Fruit fly (Drosophila melanogaster): ENCODE data around the gene CG46463.
A peak's percentile ranks its signal among the peaks of the same experiment; 100 is the strongest.

CG46463 gene

dm6 chr3L:3423006-3423405 lies 38.1 kb upstream of the CG46463 start:
- TF ChIP-seq Snoo (tag; optimal IDR thresholded peaks at IDR 0.05) (peak; percentile 33), Ets98B (GFP tag; IDR thresholded peaks at IDR 0.05) (no peak)

dm6 chr3L:3424846-3425245 lies 36.3 kb upstream of the CG46463 start, which contains the start of gene sty:
Gene sty (minus strand): TSS chr3L:3424935.
- TF ChIP-seq CG13204 (GFP tag; optimal IDR thresholded peaks at IDR 0.05) (no peak), fd96Ca (GFP tag; IDR thresholded peaks at IDR 0.05) (no peak), EcR (GFP tag; optimal IDR thresholded peaks at IDR 0.05) (no peak), Pif1A (GFP tag; optimal IDR thresholded peaks at IDR 0.05) (no peak), Pif1B (GFP tag; optimal IDR thresholded peaks at IDR 0.05) (no peak), CG10348 (GFP tag; IDR thresholded peaks at IDR 0.05) (no peak), CG8159 (tag; optimal IDR thresholded peaks at IDR 0.05) (no peak), CG32121 (GFP tag; IDR thresholded peaks at IDR 0.05) (no peak)

dm6 chr3L:3427037-3427436 lies 34.1 kb upstream of the CG46463 start:
- TF ChIP-seq gl (tag; optimal IDR thresholded peaks at IDR 0.05) (no peak), CG17806 (tag; optimal IDR thresholded peaks at IDR 0.05) (no peak), CG4496 (GFP tag; IDR thresholded peaks at IDR 0.05) (no peak), CG34367 (tag; optimal IDR thresholded peaks at IDR 0.05) (no peak), CG12605 (GFP tag; IDR thresholded peaks at IDR 0.05) (no peak), EcR (GFP tag; optimal IDR thresholded peaks at IDR 0.05) (no peak), fd96Ca (GFP tag; IDR thresholded peaks at IDR 0.05) (no peak), Pif1B (GFP tag; optimal IDR thresholded peaks at IDR 0.05) (no peak)

DNA sequence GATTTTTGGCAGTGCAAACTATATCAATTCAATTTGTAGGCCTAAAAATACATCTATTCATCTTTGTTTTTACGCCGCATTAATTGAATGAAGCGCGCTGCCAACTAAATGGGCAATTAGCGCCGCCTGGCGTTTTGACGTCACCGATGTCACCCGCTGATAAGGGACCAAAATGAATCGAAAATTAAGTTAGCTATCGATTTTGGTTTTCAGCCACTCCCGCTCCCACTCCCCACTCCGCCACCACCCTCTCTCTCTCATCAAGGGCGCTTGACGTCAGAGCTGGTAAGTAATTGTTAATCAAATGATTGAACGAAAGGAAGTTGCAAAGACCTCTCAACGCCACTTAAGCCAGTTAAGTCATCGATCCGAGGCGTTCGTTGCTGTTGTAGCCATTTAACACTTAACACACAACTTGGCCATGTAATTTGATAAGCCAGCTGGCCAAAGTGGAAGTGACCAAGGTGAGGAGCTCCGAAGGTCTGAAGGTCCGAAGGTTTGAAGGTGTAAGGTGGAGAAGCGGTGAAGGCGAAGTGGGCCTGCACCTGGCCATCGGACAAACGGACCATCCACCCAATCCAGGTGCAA lies 30.0 kb upstream of the CG46463 start:
- no peak for TF ChIP-seq CG8301 (tag; optimal IDR thresholded peaks at IDR 0.05)
- no peak for TF ChIP-seq CG4496 (GFP tag; IDR thresholded peaks at IDR 0.05)
- TF ChIP-seq fd96Ca (GFP tag; IDR thresholded peaks at IDR 0.05), result no peak
- no peak for TF ChIP-seq CG8159 (tag; optimal IDR thresholded peaks at IDR 0.05)
- TF ChIP-seq CG32121 (GFP tag; IDR thresholded peaks at IDR 0.05), result no peak
- no peak for TF ChIP-seq rn (GFP tag; IDR thresholded peaks at IDR 0.05)
- TF ChIP-seq Snoo (tag; optimal IDR thresholded peaks at IDR 0.05), result no peak
- no peak for TF ChIP-seq CG9948 (tag; optimal IDR thresholded peaks at IDR 0.05)
- TF ChIP-seq EcR (GFP tag; optimal IDR thresholded peaks at IDR 0.05), result no peak
- TF ChIP-seq Pif1B (GFP tag; optimal IDR thresholded peaks at IDR 0.05), result no peak
- TF ChIP-seq CG17806 (tag; optimal IDR thresholded peaks at IDR 0.05), result no peak
- TF ChIP-seq gl (tag; optimal IDR thresholded peaks at IDR 0.05), result no peak
- no peak for TF ChIP-seq CG15710 (tag; optimal IDR thresholded peaks at IDR 0.05)
- TF ChIP-seq CG34367 (tag; optimal IDR thresholded peaks at IDR 0.05), result no peak
- TF ChIP-seq D1 (tag; optimal IDR thresholded peaks at IDR 0.05), result no peak
- TF ChIP-seq CG14655 (GFP tag; optimal IDR thresholded peaks at IDR 0.05), result no peak
- TF ChIP-seq CG10348 (GFP tag; IDR thresholded peaks at IDR 0.05), result no peak
- TF ChIP-seq Pif1A (GFP tag; optimal IDR thresholded peaks at IDR 0.05), result no peak
- no peak for TF ChIP-seq CG13204 (GFP tag; optimal IDR thresholded peaks at IDR 0.05)
- TF ChIP-seq CG12605 (GFP tag; IDR thresholded peaks at IDR 0.05), result no peak

- TF ChIP-seq rn (GFP tag; IDR thresholded peaks at IDR 0.05), result peak; percentile 38; the same call in 1 of the 2 replicates
- TF ChIP-seq CG8159 (tag; optimal IDR thresholded peaks at IDR 0.05), result peak; percentile 59
- TF ChIP-seq fd96Ca (GFP tag; IDR thresholded peaks at IDR 0.05), result peak; percentile 60; the same call in 2 of the 3 replicates
- TF ChIP-seq Ets98B (GFP tag; IDR thresholded peaks at IDR 0.05), result peak; percentile 82
- peak; percentile 76 for TF ChIP-seq CG4496 (GFP tag; IDR thresholded peaks at IDR 0.05)
- TF ChIP-seq CG8301 (tag; optimal IDR thresholded peaks at IDR 0.05), result peak; percentile 61
- TF ChIP-seq CG13204 (GFP tag; optimal IDR thresholded peaks at IDR 0.05), result no peak
- TF ChIP-seq CG10348 (GFP tag; IDR thresholded peaks at IDR 0.05), result peak; percentile 48; the same call in 1 of the 2 replicates
- peak; percentile 24 for TF ChIP-seq CG9948 (tag; optimal IDR thresholded peaks at IDR 0.05)
- TF ChIP-seq Pif1B (GFP tag; optimal IDR thresholded peaks at IDR 0.05), result peak; percentile 23
- TF ChIP-seq CG12605 (GFP tag; IDR thresholded peaks at IDR 0.05), result peak; percentile 44; the same call in 1 of the 2 replicates
- peak; percentile 40 for TF ChIP-seq CG17806 (tag; optimal IDR thresholded peaks at IDR 0.05)
- peak; percentile 61 for TF ChIP-seq CG14655 (GFP tag; optimal IDR thresholded peaks at IDR 0.05)
- peak; percentile 29 for TF ChIP-seq Pif1A (GFP tag; optimal IDR thresholded peaks at IDR 0.05)
- peak; percentile 12 for TF ChIP-seq CG34367 (tag; optimal IDR thresholded peaks at IDR 0.05)
- peak; percentile 82 for TF ChIP-seq CG32121 (GFP tag; IDR thresholded peaks at IDR 0.05)
- TF ChIP-seq gl (tag; optimal IDR thresholded peaks at IDR 0.05), result no peak
- TF ChIP-seq Snoo (tag; optimal IDR thresholded peaks at IDR 0.05), result peak; percentile 83
- peak; percentile 46 for TF ChIP-seq EcR (GFP tag; optimal IDR thresholded peaks at IDR 0.05)
- TF ChIP-seq D1 (tag; optimal IDR thresholded peaks at IDR 0.05), result no peak
- TF ChIP-seq CG15710 (tag; optimal IDR thresholded peaks at IDR 0.05), result peak; percentile 42
These were observed 28.3 kb upstream of the CG46463 start for dm6 chr3L:3432656-3433344.

dm6 chr3L:3433955-3434354 lies 27.2 kb upstream of the CG46463 start:
- TF ChIP-seq CG8159 (tag; optimal IDR thresholded peaks at IDR 0.05) (no peak), fd96Ca (GFP tag; IDR thresholded peaks at IDR 0.05) (no peak)
